Fruit fly (Drosophila melanogaster): ENCODE measurements around the gene Sr-CIII.

The Sr-CIII gene

DNA sequence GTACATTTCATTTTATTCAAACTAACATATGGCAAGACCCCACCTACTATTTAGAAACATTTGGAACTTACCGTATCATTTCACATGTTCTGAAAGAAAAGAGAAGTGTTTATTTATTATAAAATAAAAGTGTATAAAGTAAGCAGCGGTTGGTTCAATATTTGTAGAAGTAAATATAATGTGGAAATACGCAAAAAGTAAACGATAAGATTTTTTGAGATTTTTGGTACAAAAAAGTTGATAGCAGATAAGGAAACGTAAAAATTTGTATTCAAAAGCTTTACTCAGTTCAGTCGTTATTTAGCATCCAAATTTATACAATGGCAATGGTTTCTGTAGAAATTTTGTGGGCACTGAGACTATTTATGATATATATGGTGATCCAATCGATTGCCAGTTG is at the start of gene Sr-CIII:
Gene Sr-CIII (plus strand): TSS at position 301 of the 400 bp plus-strand sequence.
- no peak for TF ChIP-seq CG9139 (GFP tag; optimal IDR thresholded peaks at IDR 0.05)
- peak; percentile 18 for TF ChIP-seq Eip78C (GFP tag)
- no peak for TF ChIP-seq cyc (GFP tag; optimal IDR thresholded peaks at IDR 0.05)

DNA sequence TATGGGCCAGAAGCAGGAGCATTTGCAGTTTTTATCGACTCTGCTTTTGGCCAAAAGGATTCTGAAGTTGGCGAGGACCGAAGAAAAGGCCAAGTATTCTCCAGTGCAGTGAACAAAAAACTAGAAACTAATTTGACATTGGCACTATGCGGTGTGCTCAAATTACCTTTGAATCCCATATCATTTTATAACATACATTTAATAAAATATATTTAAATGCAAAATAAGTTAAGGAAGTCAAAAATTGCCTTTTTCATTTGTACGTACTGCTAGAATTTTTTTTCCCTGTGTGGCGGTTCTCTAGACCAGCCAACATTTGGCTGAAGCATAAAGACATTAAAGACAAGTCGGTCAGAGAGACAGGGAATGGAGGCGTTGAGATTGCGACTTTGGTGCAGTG is 49.7 kb upstream of the Sr-CIII start:
- TF ChIP-seq Blimp-1 (GFP tag; optimal IDR thresholded peaks at IDR 0.05) (no peak), esn (GFP tag; optimal IDR thresholded peaks at IDR 0.05) (peak; percentile 30), Sox14 (GFP tag; optimal IDR thresholded peaks at IDR 0.05) (no peak), CG1621 (tag; optimal IDR thresholded peaks at IDR 0.05) (no peak), dsx (GFP tag; optimal IDR thresholded peaks at IDR 0.05; ENCODE audit: poor library complexity, severe bottlenecking) (no peak), Sox102F (GFP tag; optimal IDR thresholded peaks at IDR 0.05) (no peak), Hr38 (GFP tag; optimal IDR thresholded peaks at IDR 0.05) (no peak), Eip93F (GFP tag; optimal IDR thresholded peaks at IDR 0.05) (no peak), lz (GFP tag; optimal IDR thresholded peaks at IDR 0.05) (no peak), ss (GFP tag; optimal IDR thresholded peaks at IDR 0.05) (no peak), CG32006 (GFP tag; optimal IDR thresholded peaks at IDR 0.05) (peak; percentile 51), Eip78C (GFP tag) (peak; percentile 62), salr (GFP tag; optimal IDR thresholded peaks at IDR 0.05) (no peak), spab (GFP tag; optimal IDR thresholded peaks at IDR 0.05) (peak; percentile 11), Met (GFP tag; optimal IDR thresholded peaks at IDR 0.05) (no peak), Ets96B (tag; optimal IDR thresholded peaks at IDR 0.05) (no peak), acj6 (GFP tag; optimal IDR thresholded peaks at IDR 0.05) (peak; percentile 3), CG6792 (GFP tag; optimal IDR thresholded peaks at IDR 0.05) (no peak), fkh (GFP tag; optimal IDR thresholded peaks at IDR 0.05) (no peak), CG8119 (GFP tag; IDR thresholded peaks at IDR 0.05) (peak; percentile 37; the same call in 1 of the 3 replicates), CG8319 (GFP tag; optimal IDR thresholded peaks at IDR 0.05) (no peak), Ets21C (GFP tag; optimal IDR thresholded peaks at IDR 0.05) (no peak), CG6808 (GFP tag; optimal IDR thresholded peaks at IDR 0.05) (no peak), CG7368 (GFP tag; optimal IDR thresholded peaks at IDR 0.05) (no peak), CG11762 (GFP tag; optimal IDR thresholded peaks at IDR 0.05; ENCODE audit: insufficient read depth) (no peak), CG6163 (GFP tag; IDR thresholded peaks at IDR 0.05) (peak; percentile 35; the same call in 2 of the 3 replicates), CG10631 (GFP tag; optimal IDR thresholded peaks at IDR 0.05) (peak; percentile 41), CG15336 (GFP tag; IDR thresholded peaks at IDR 0.05) (peak; percentile 41; the same call in 1 of the 2 replicates), Gug (GFP tag; IDR thresholded peaks at IDR 0.05) (no peak), CG11902 (GFP tag; optimal IDR thresholded peaks at IDR 0.05) (no peak), svp (GFP tag) (peak; percentile 58), cyc (GFP tag; optimal IDR thresholded peaks at IDR 0.05) (peak; percentile 6), CG3032 (tag; optimal IDR thresholded peaks at IDR 0.05) (no peak), achi (GFP tag; optimal IDR thresholded peaks at IDR 0.05) (peak; percentile 33), CG6854 (GFP tag; optimal IDR thresholded peaks at IDR 0.05) (no peak), CG31627 (GFP tag; optimal IDR thresholded peaks at IDR 0.05) (no peak), CG3919 (GFP tag; optimal IDR thresholded peaks at IDR 0.05) (peak; percentile 3), fd59A (GFP tag; optimal IDR thresholded peaks at IDR 0.05) (no peak), vri (GFP tag; optimal IDR thresholded peaks at IDR 0.05) (no peak), OdsH (GFP tag; optimal IDR thresholded peaks at IDR 0.05) (peak; percentile 43), pdm3 (GFP tag; optimal IDR thresholded peaks at IDR 0.05) (peak; percentile 27), CG16779 (tag; optimal IDR thresholded peaks at IDR 0.05) (no peak), CG8632 (GFP tag; optimal IDR thresholded peaks at IDR 0.05) (no peak), CG6276 (GFP tag; optimal IDR thresholded peaks at IDR 0.05) (no peak), Sox15 (GFP tag; optimal IDR thresholded peaks at IDR 0.05) (no peak), CG34406 (GFP tag; optimal IDR thresholded peaks at IDR 0.05) (no peak), eg (GFP tag; IDR thresholded peaks at IDR 0.05) (0 out of 3 replicates have a peak, but pooled peaks have one; percentile 11), Lpt (GFP tag; optimal IDR thresholded peaks at IDR 0.05) (no peak), Hr4 (GFP tag; optimal IDR thresholded peaks at IDR 0.05) (peak; percentile 8)
